Worm (Caenorhabditis elegans) whole organism, L2 larva: ENCODE results near the gene cosa-1.

Experiments used
- ama-1 ChIP-seq: fragments of 150-350 bp; optimal IDR thresholded peaks from 2 replicates; lab custom pipeline; 2018; ENCODE audit warnings: inconsistent platforms
- mdl-1 ChIP-seq, 2 experiments: fragments of 150-350 bp in 1 of 2; sonication (generic microtip) in 1 of 2; optimal IDR thresholded peaks; 2 replicates each; lab custom pipeline; 2017; ENCODE audit warnings: missing biosample characterization in 2 of 2, missing genetic modification characterization in 2 of 2

DNA sequence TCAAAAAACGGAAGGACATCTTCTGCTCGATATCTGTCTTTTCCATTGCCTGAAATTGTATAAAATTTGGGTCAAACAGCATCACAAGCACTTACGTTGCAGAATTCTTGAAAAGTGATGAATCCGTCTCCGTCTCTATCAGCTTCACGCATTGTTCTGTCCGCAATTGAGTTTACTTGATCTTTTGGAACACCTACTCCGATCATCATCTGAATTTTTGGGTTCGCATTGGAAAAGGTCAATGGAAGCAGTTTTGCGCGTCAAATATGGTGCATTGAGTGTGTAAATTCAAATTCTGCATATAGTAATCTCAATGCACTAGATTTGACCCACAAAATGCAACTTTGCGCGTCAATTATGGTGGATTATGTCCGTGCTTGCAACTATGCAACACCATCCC is 44.4 kb upstream of the cosa-1 start:
- TF ChIP-seq mdl-1 (tag; optimal IDR thresholded peaks at IDR 0.05; lab: Kevin White, UChicago) (no peak), ama-1 (lab: Kevin White, UChicago) (no peak)
